Worm (Caenorhabditis elegans) whole organism, young adult: ENCODE measurements around the gene sdpn-1.

Source experiments
- F37B4.10 ChIP-seq: fragments of 200-800 bp; sonication (Bioruptor generic); IDR thresholded peaks from 2 replicates; pipeline ENCODE4 v1.3.6; 2022; ENCODE audit warnings: missing genetic modification characterization, missing compliant biosample characterization
- F52B5.7 ChIP-seq: sonication (generic microtip); optimal IDR thresholded peaks from 2 replicates; lab custom pipeline; 2016; ENCODE audit warnings: mild to moderate bottlenecking, missing genetic modification characterization, missing compliant biosample characterization
- K12H6.12 ChIP-seq: fragments of 200-800 bp; sonication (Bioruptor generic); optimal IDR thresholded peaks from 2 replicates; lab custom pipeline; 2018; ENCODE audit warnings: mild to moderate bottlenecking, missing genetic modification characterization, missing compliant biosample characterization
- Y53G8AR.9 ChIP-seq: fragments of 200-800 bp; sonication (Bioruptor generic); conservative IDR thresholded peaks from 2 replicates; pipeline ENCODE4 v1.3.6; 2022; ENCODE audit warnings: missing genetic modification reagents, missing genetic modification characterization, missing compliant biosample characterization
- Y56A3A.18 ChIP-seq: fragments of 200-800 bp; sonication (Bioruptor generic); IDR thresholded peaks from 2 replicates; pipeline ENCODE4 v1.3.6; 2022; ENCODE audit warnings: missing genetic modification reagents, missing genetic modification characterization, missing compliant biosample characterization
- Y79H2A.3 ChIP-seq: fragments of 200-800 bp; sonication (Bioruptor generic); conservative IDR thresholded peaks from 2 replicates; pipeline ENCODE4 v1.3.6; 2022; ENCODE audit warnings: missing genetic modification reagents, missing genetic modification characterization, missing compliant biosample characterization
- Y95B8A.8 ChIP-seq: fragments of 200-800 bp; sonication (Bioruptor generic); IDR thresholded peaks from 2 replicates; pipeline ENCODE4 v1.3.6; 2022; ENCODE audit warnings: missing genetic modification reagents, missing genetic modification characterization, missing compliant biosample characterization
- bed-2 ChIP-seq: fragments of 200-800 bp; sonication (Bioruptor generic); IDR thresholded peaks from 2 replicates; pipeline ENCODE4 v1.3.6; 2022; ENCODE audit warnings: missing genetic modification reagents, missing genetic modification characterization, missing compliant biosample characterization
- ceh-40 ChIP-seq: fragments of 200-800 bp; sonication (Bioruptor generic); IDR thresholded peaks from 2 replicates; pipeline ENCODE4 v1.3.6; 2022; ENCODE audit warnings: missing genetic modification characterization, missing compliant biosample characterization
- efl-1 ChIP-seq: fragments of 150-350 bp; optimal IDR thresholded peaks from 2 replicates; lab custom pipeline; 2014; ENCODE audit warnings: missing biosample characterization, missing genetic modification reagents, missing genetic modification characterization
- lag-1 ChIP-seq: fragments of 200-800 bp; sonication (Bioruptor generic); IDR thresholded peaks from 2 replicates; pipeline ENCODE4 v1.3.6; 2022; ENCODE audit warnings: missing genetic modification reagents, missing genetic modification characterization, missing compliant biosample characterization
- lsl-1 ChIP-seq: fragments of 200-800 bp; sonication (Bioruptor generic); optimal IDR thresholded peaks from 2 replicates; lab custom pipeline; 2018; ENCODE audit warnings: mild to moderate bottlenecking, missing genetic modification characterization, moderate library complexity, missing compliant biosample characterization
- madf-8 ChIP-seq: fragments of 200-800 bp; sonication (Bioruptor generic); conservative IDR thresholded peaks from 2 replicates; pipeline ENCODE4 v1.3.6; 2022; ENCODE audit warnings: missing genetic modification reagents, missing genetic modification characterization, missing compliant biosample characterization
- nfya-2 ChIP-seq: fragments of 200-800 bp; sonication (Bioruptor generic); IDR thresholded peaks from 2 replicates; pipeline ENCODE4 v1.3.6; 2022; ENCODE audit warnings: missing genetic modification reagents, missing genetic modification characterization, missing compliant biosample characterization
- nhr-90 ChIP-seq: sonication (generic microtip); optimal IDR thresholded peaks from 2 replicates; lab custom pipeline; 2016; ENCODE audit warnings: missing genotype, mild to moderate bottlenecking, missing genetic modification characterization, missing compliant biosample characterization
- pbrm-1 ChIP-seq: fragments of 200-800 bp; sonication (Bioruptor generic); IDR thresholded peaks from 2 replicates; pipeline ENCODE4 v1.3.6; 2022; ENCODE audit warnings: missing genetic modification reagents, missing genetic modification characterization, missing compliant biosample characterization
- sea-2 ChIP-seq: fragments of 200-800 bp; sonication (Bioruptor generic); IDR thresholded peaks from 2 replicates; pipeline ENCODE4 v1.3.6; 2022; ENCODE audit warnings: missing genetic modification characterization, missing compliant biosample characterization
- zfh-2 ChIP-seq: fragments of 200-800 bp; sonication (Bioruptor generic); conservative IDR thresholded peaks from 2 replicates; pipeline ENCODE4 v1.3.6; 2022; ENCODE audit warnings: missing genetic modification reagents, missing genetic modification characterization, missing compliant biosample characterization
- zim-3 ChIP-seq: sonication (generic microtip); optimal IDR thresholded peaks from 2 replicates; lab custom pipeline; 2017; ENCODE audit warnings: mild to moderate bottlenecking, missing genetic modification characterization, moderate library complexity, missing compliant biosample characterization
- ztf-3 ChIP-seq: fragments of 200-800 bp; sonication (Bioruptor generic); optimal IDR thresholded peaks from 2 replicates; lab custom pipeline; 2018; ENCODE audit warnings: mild to moderate bottlenecking, missing genetic modification characterization, missing compliant biosample characterization

sdpn-1 gene

ce11 chrX:7951578-7951977 is 46.5 kb downstream of the sdpn-1 start (continued):
- TF ChIP-seq ceh-40 (GFP tag; lab: Robert Waterston, UW), result no peak
- no peak for TF ChIP-seq Y79H2A.3
- TF ChIP-seq, all 124 proteins: peak for 49

DNA sequence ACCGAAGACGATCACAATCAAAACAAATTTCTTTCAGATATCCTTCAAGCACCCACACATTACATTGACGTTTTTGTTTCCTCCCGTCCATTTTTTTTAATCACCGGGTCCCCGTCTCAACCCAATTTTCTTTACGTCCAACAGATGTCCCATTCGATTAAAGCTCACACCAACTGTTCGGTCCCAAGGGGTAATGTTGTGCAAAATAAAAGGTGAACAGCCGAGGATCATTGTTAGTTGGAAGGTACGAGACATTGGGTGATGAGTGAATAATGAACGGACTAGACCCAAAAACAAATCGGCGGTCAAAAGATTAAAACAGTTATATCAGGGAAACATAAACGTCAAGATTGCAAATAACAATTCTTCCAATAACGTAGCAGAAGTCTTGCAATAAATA is 52.6 kb downstream of the sdpn-1 start:
- TF ChIP-seq nfya-2 (GFP tag; lab: Robert Waterston, UW) (no peak), K12H6.12 (tag; lab: Kevin White, UChicago) (peak; percentile 8), bed-2 (GFP tag; lab: Robert Waterston, UW) (no peak)

ce11 chrX:7944999-7945398 is 53.0 kb downstream of the sdpn-1 start, which contains the start of gene tnt-3:
Gene tnt-3, minus strand, starts transcription at chrX:7945099.
- TF ChIP-seq efl-1 (GFP tag; lab: Kevin White, UChicago) (no peak), lsl-1 (GFP tag; lab: Kevin White, UChicago) (no peak), Y95B8A.8 (no peak), madf-8 (GFP tag; lab: Robert Waterston, UW) (no peak), ztf-3 (GFP tag; lab: Kevin White, UChicago) (no peak), F52B5.7 (tag; lab: Kevin White, UChicago) (no peak), Y53G8AR.9 (GFP tag; lab: Robert Waterston, UW) (no peak), K12H6.12 (tag; lab: Kevin White, UChicago) (no peak), nhr-90 (no peak), pbrm-1 (no peak), Y56A3A.18 (GFP tag; lab: Robert Waterston, UW) (no peak), F37B4.10 (GFP tag; lab: Robert Waterston, UW) (no peak)
- TF ChIP-seq, all 124 proteins: peak for 0

DNA sequence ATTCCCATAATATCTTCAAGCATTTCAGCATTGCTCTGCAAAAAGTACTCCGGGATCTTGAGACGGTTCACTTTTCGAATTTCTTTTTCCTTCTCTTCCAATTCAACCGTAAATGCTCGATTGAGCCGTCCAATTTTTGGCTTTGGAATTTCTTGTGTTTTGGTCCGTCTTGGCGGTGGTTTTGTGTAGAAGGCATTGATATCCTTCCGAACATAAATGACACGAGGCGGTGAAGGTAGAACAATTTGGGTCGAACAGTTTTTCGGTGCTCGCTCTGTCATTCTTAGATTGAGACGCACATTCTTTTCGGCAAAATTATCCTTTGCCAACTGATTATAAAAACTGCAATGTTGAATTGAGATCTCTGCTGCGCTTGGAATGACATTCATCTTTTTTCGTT is 55.4 kb downstream of the sdpn-1 start:
- no peak for TF ChIP-seq zim-3 (tag; lab: Kevin White, UChicago)
- TF ChIP-seq zfh-2, result no peak
- no peak for TF ChIP-seq sea-2 (GFP tag; lab: Robert Waterston, UW)
- TF ChIP-seq lag-1 (GFP tag; lab: Robert Waterston, UW), result no peak
